Fruit fly (Drosophila melanogaster) whole organism, embryonic: ENCODE measurements around the gene cl.

ENCODE experiments used
- Abd-B ChIP-seq: fragments of 200-800 bp; sonication (Bioruptor generic); optimal IDR thresholded peaks from 2 replicates; lab custom pipeline; 2018; ENCODE audit warnings: missing biosample characterization, mild to moderate bottlenecking, missing genetic modification characterization, moderate library complexity
- BEAF-32 ChIP-seq: fragments of 200-800 bp; sonication (Bioruptor generic); optimal IDR thresholded peaks from 3 replicates; lab custom pipeline; 2017; ENCODE audit warnings: missing biosample characterization, missing genetic modification characterization, mild to moderate bottlenecking, moderate library complexity, missing genetic modification reagents
- CG10274 ChIP-seq: fragments of 200-800 bp; sonication (Bioruptor generic); optimal IDR thresholded peaks from 3 replicates; lab custom pipeline; 2017; ENCODE audit warnings: missing biosample characterization, mild to moderate bottlenecking, missing genetic modification characterization
- CG10543 ChIP-seq: fragments of 200-800 bp; sonication (Bioruptor generic); optimal IDR thresholded peaks from 3 replicates; lab custom pipeline; 2017; ENCODE audit warnings: missing biosample characterization, mild to moderate bottlenecking, missing genetic modification characterization, moderate library complexity
- CG10565 ChIP-seq: fragments of 200-800 bp; sonication (Bioruptor generic); optimal IDR thresholded peaks from 3 replicates; lab custom pipeline; 2016; ENCODE audit warnings: missing biosample characterization, mild to moderate bottlenecking, missing genetic modification characterization
- CG10959 ChIP-seq: fragments of 200-800 bp; sonication (Bioruptor generic); IDR thresholded peaks from 2 replicates; pipeline ENCODE4 v1.3.6; 2022; ENCODE audit warnings: missing biosample characterization, missing genetic modification characterization
- CG13287 ChIP-seq: fragments of 200-800 bp; sonication (Bioruptor generic); IDR thresholded peaks from 2 replicates; pipeline ENCODE4 v1.3.6; 2022; ENCODE audit warnings: missing biosample characterization, missing genetic modification characterization; ENCODE audit not compliant: partially characterized antibody
- CG15514 ChIP-seq: fragments of 200-800 bp; sonication (Bioruptor generic); optimal IDR thresholded peaks from 3 replicates; lab custom pipeline; 2017; ENCODE audit warnings: missing biosample characterization, missing genetic modification characterization, mild to moderate bottlenecking, moderate library complexity, missing genetic modification reagents
- CG16813 ChIP-seq: fragments of 200-800 bp; sonication (Bioruptor generic); IDR thresholded peaks from 3 replicates; pipeline ENCODE4 v1.3.6; 2022; ENCODE audit warnings: missing biosample characterization, missing genetic modification characterization; ENCODE audit not compliant: partially characterized antibody
- CG16815 ChIP-seq: fragments of 200-800 bp; sonication (Bioruptor generic); optimal IDR thresholded peaks from 3 replicates; lab custom pipeline; 2017; ENCODE audit warnings: missing biosample characterization, mild to moderate bottlenecking, missing genetic modification characterization
- CG2129 ChIP-seq: fragments of 200-800 bp; sonication (Bioruptor generic); IDR thresholded peaks from 2 replicates; pipeline ENCODE4 v1.3.6; 2022; ENCODE audit warnings: missing biosample characterization, missing genetic modification characterization; ENCODE audit not compliant: partially characterized antibody
- CG32532 ChIP-seq: fragments of 200-800 bp; sonication (Bioruptor generic); IDR thresholded peaks from 2 replicates; pipeline ENCODE4 v1.3.6; 2022; ENCODE audit warnings: missing biosample characterization, missing genetic modification characterization
- CG34376 ChIP-seq: fragments of 200-800 bp; sonication (Bioruptor generic); optimal IDR thresholded peaks from 2 replicates; lab custom pipeline; 2018; ENCODE audit warnings: missing biosample characterization, mild to moderate bottlenecking, missing genetic modification characterization
- CG4730 ChIP-seq: fragments of 200-800 bp; sonication (Bioruptor generic); IDR thresholded peaks from 2 replicates; pipeline ENCODE4 v1.3.6; 2022; ENCODE audit warnings: missing biosample characterization, missing genetic modification characterization
- CG7839 ChIP-seq: fragments of 200-800 bp; sonication (Bioruptor generic); optimal IDR thresholded peaks from 3 replicates; lab custom pipeline; 2018; ENCODE audit warnings: missing biosample characterization, mild to moderate bottlenecking, missing genetic modification characterization, moderate library complexity
- Chrac-16 ChIP-seq: fragments of 200-800 bp; sonication (Bioruptor generic); optimal IDR thresholded peaks from 3 replicates; lab custom pipeline; 2016; ENCODE audit warnings: missing biosample characterization, missing genetic modification characterization
- Dbx ChIP-seq: fragments of 200-800 bp; sonication (Bioruptor generic); IDR thresholded peaks from 3 replicates; pipeline ENCODE4 v1.3.6; 2022; ENCODE audit warnings: missing biosample characterization, missing genetic modification characterization
- Dp ChIP-seq: fragments of 200-800 bp; sonication (Bioruptor generic); optimal IDR thresholded peaks from 2 replicates; lab custom pipeline; 2018; ENCODE audit warnings: missing biosample characterization, mild to moderate bottlenecking, missing genetic modification characterization, moderate library complexity
- Dref ChIP-seq: fragments of 200-800 bp; sonication (Bioruptor generic); IDR thresholded peaks from 2 replicates; pipeline ENCODE4 v1.3.6; 2022; ENCODE audit warnings: missing biosample characterization, missing genetic modification characterization
- E2f2 ChIP-seq: fragments of 200-800 bp; sonication (Bioruptor generic); IDR thresholded peaks from 2 replicates; pipeline ENCODE4 v1.3.6; 2022; ENCODE audit warnings: missing biosample characterization, missing genetic modification characterization
- Ets65A ChIP-seq: fragments of 200-800 bp; sonication (Bioruptor generic); peaks from one replicate; lab custom pipeline; 2016; ENCODE audit warnings: missing biosample characterization, missing genetic modification characterization
- HLH4C ChIP-seq: fragments of 200-800 bp; sonication (Bioruptor generic); IDR thresholded peaks from 3 replicates; pipeline ENCODE4 v1.3.6; 2022; ENCODE audit warnings: missing biosample characterization, missing genetic modification characterization; ENCODE audit not compliant: partially characterized antibody
- Hmr ChIP-seq: fragments of 200-800 bp; sonication (Bioruptor generic); optimal IDR thresholded peaks from 3 replicates; lab custom pipeline; 2017; ENCODE audit warnings: mild to moderate bottlenecking, missing biosample characterization, missing genetic modification reagents, missing genetic modification characterization
- MTF-1 ChIP-seq: fragments of 200-800 bp; sonication (Bioruptor generic); optimal IDR thresholded peaks from 2 replicates; lab custom pipeline; 2018; ENCODE audit warnings: missing biosample characterization, mild to moderate bottlenecking, missing genetic modification characterization, borderline replicate concordance
- Med ChIP-seq: fragments of 200-800 bp; sonication (Bioruptor generic); peaks from one replicate; lab custom pipeline; 2016; ENCODE audit warnings: missing biosample characterization, missing genetic modification characterization, mild to moderate bottlenecking, inconsistent platforms, moderate library complexity
- Myb ChIP-seq: fragments of 200-800 bp; sonication (Bioruptor generic); optimal IDR thresholded peaks from 2 replicates; lab custom pipeline; 2016; ENCODE audit warnings: missing biosample characterization, missing genetic modification characterization
- Opbp ChIP-seq: fragments of 200-800 bp; sonication (Bioruptor generic); IDR thresholded peaks from 3 replicates; pipeline ENCODE4 v1.3.6; 2022; ENCODE audit warnings: missing biosample characterization, missing genetic modification characterization; ENCODE audit not compliant: partially characterized antibody
- Pdp1 ChIP-seq, 2 experiments: fragments of 200-800 bp; sonication (Bioruptor generic); optimal IDR thresholded peaks; 3 replicates each; lab custom pipeline; 2016; ENCODE audit warnings: missing biosample characterization in 2 of 2, missing genetic modification characterization in 2 of 2, mild to moderate bottlenecking in 1 of 2, moderate library complexity in 1 of 2
- Ptx1 ChIP-seq: fragments of 200-800 bp; sonication (Bioruptor generic); IDR thresholded peaks from 2 replicates; pipeline ENCODE4 v1.3.6; 2022; ENCODE audit warnings: missing biosample characterization, missing genetic modification characterization
- Rx ChIP-seq: fragments of 200-800 bp; sonication (Bioruptor generic); IDR thresholded peaks from 2 replicates; pipeline ENCODE4 v1.3.6; 2022; ENCODE audit warnings: missing biosample characterization, missing genetic modification characterization
- Scr ChIP-seq: fragments of 200-800 bp; sonication (Bioruptor generic); IDR thresholded peaks from 2 replicates; pipeline ENCODE4 v1.3.6; 2022; ENCODE audit warnings: missing biosample characterization, missing genetic modification characterization; ENCODE audit not compliant: partially characterized antibody
- Sry-δ ChIP-seq: fragments of 200-800 bp; sonication (Bioruptor generic); optimal IDR thresholded peaks from 2 replicates; lab custom pipeline; 2016; ENCODE audit warnings: missing biosample characterization, missing genetic modification characterization
- amos ChIP-seq: fragments of 200-800 bp; sonication (Bioruptor generic); IDR thresholded peaks from 2 replicates; pipeline ENCODE4 v1.3.6; 2022; ENCODE audit warnings: missing biosample characterization, missing genetic modification characterization; ENCODE audit not compliant: partially characterized antibody
- ase ChIP-seq: fragments of 200-800 bp; sonication (Bioruptor generic); IDR thresholded peaks from 3 replicates; pipeline ENCODE4 v1.3.6; 2022; ENCODE audit warnings: missing biosample characterization, missing genetic modification characterization
- az2 ChIP-seq: fragments of 200-800 bp; sonication (Bioruptor generic); optimal IDR thresholded peaks from 3 replicates; lab custom pipeline; 2016; ENCODE audit warnings: missing biosample characterization, missing genetic modification characterization
- caup ChIP-seq: fragments of 200-800 bp; sonication (Bioruptor generic); optimal IDR thresholded peaks from 3 replicates; lab custom pipeline; 2017; ENCODE audit warnings: missing biosample characterization, mild to moderate bottlenecking, missing genetic modification characterization, moderate library complexity; ENCODE audit not compliant: severe bottlenecking
- lilli ChIP-seq: fragments of 200-800 bp; sonication (Bioruptor generic); optimal IDR thresholded peaks from 3 replicates; lab custom pipeline; 2016; ENCODE audit warnings: missing biosample characterization, missing genetic modification characterization
- nerfin-1 ChIP-seq: fragments of 200-800 bp; sonication (Bioruptor generic); optimal IDR thresholded peaks from 3 replicates; lab custom pipeline; 2019; ENCODE audit warnings: missing biosample characterization, mild to moderate bottlenecking, missing genetic modification characterization, moderate library complexity
- nerfin-2 ChIP-seq: fragments of 200-800 bp; sonication (Bioruptor generic); IDR thresholded peaks from 2 replicates; pipeline ENCODE4 v1.3.6; 2022; ENCODE audit warnings: missing biosample characterization, missing genetic modification characterization; ENCODE audit not compliant: partially characterized antibody
- phol ChIP-seq: fragments of 200-800 bp; sonication (Bioruptor generic); optimal IDR thresholded peaks from 3 replicates; lab custom pipeline; 2018; ENCODE audit warnings: missing biosample characterization, mild to moderate bottlenecking, missing genetic modification characterization, moderate library complexity
- psq ChIP-seq: fragments of 200-800 bp; sonication (Bioruptor generic); optimal IDR thresholded peaks from 2 replicates; lab custom pipeline; 2017; ENCODE audit warnings: missing biosample characterization, missing genetic modification characterization
- pzg ChIP-seq: fragments of 200-800 bp; sonication (Bioruptor generic); optimal IDR thresholded peaks from 3 replicates; lab custom pipeline; 2018; ENCODE audit warnings: missing biosample characterization, mild to moderate bottlenecking, missing genetic modification characterization, moderate library complexity
- salm ChIP-seq: fragments of 200-800 bp; sonication (Bioruptor generic); optimal IDR thresholded peaks from 2 replicates; lab custom pipeline; 2018; ENCODE audit warnings: missing biosample characterization, mild to moderate bottlenecking, missing genetic modification characterization
- sens-2 ChIP-seq: fragments of 200-800 bp; sonication (Bioruptor generic); IDR thresholded peaks from 2 replicates; pipeline ENCODE4 v1.3.6; 2022; ENCODE audit warnings: missing biosample characterization, missing genetic modification characterization
- slbo ChIP-seq: fragments of 200-800 bp; sonication (Bioruptor generic); IDR thresholded peaks from 2 replicates; pipeline ENCODE4 v1.3.6; 2022; ENCODE audit warnings: missing biosample characterization, missing genetic modification characterization
- stwl ChIP-seq: fragments of 200-800 bp; sonication (Bioruptor generic); optimal IDR thresholded peaks from 3 replicates; lab custom pipeline; 2018; ENCODE audit warnings: missing biosample characterization, mild to moderate bottlenecking, missing genetic modification characterization, moderate library complexity
- ttk ChIP-seq: fragments of 200-800 bp; sonication (Bioruptor generic); IDR thresholded peaks from 2 replicates; pipeline ENCODE4 v2.1.2; 2022; ENCODE audit warnings: missing biosample characterization, missing genetic modification characterization
- unc-4 ChIP-seq: fragments of 200-800 bp; sonication (Bioruptor generic); IDR thresholded peaks from 2 replicates; pipeline ENCODE4 v1.3.6; 2022; ENCODE audit warnings: missing biosample characterization, missing genetic modification characterization; ENCODE audit not compliant: partially characterized antibody
- vnd ChIP-seq: fragments of 200-800 bp; sonication (Bioruptor generic); IDR thresholded peaks from 3 replicates; pipeline ENCODE4 v1.3.6; 2022; ENCODE audit warnings: missing biosample characterization, missing genetic modification characterization; ENCODE audit not compliant: partially characterized antibody
- zen2 ChIP-seq: fragments of 200-800 bp; sonication (Bioruptor generic); IDR thresholded peaks from 3 replicates; pipeline ENCODE4 v1.3.6; 2022; ENCODE audit warnings: missing biosample characterization, missing genetic modification characterization; ENCODE audit not compliant: partially characterized antibody

cl gene

DNA sequence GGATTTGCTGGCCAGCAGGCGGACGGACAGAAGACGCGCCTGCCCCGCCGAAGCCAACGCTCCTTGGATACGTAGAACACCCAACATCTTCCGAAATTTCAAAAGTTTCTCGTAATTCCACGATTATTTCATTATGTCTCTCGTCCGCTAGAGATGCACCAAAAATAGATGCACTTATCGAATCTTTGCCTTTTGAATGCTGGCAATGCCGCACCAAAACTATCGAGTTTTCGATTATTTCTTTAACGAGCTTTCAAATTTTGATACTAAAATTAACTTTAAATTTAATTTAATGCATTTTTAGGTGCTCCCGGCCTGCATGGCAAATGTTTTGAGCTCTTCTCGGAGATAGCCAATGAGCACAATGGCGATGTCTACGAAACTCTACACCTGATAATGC is 12.1 kb downstream of the cl start, which contains the start of gene Coq6 (continued):
- TF ChIP-seq salm (tag; lab: Kevin White, UChicago) (no peak), Sry-δ (peak; percentile 78), Ets65A (GFP tag; lab: Kevin White, UChicago) (no peak), Dbx (GFP tag; lab: Robert Waterston, UW) (no peak), Scr (GFP tag; lab: Robert Waterston, UW) (peak; percentile 58), nerfin-1 (tag; lab: Kevin White, UChicago) (peak; percentile 79), BEAF-32 (peak; percentile 62), MTF-1 (GFP tag; lab: Kevin White, UChicago) (no peak), Med (GFP tag; lab: Kevin White, UChicago) (peak; percentile 83), Dp (GFP tag; lab: Kevin White, UChicago) (peak; percentile 56), CG16813 (GFP tag; lab: Robert Waterston, UW) (peak; percentile 51; the same call in 2 of the 3 replicates), HLH4C (peak; percentile 65; the same call in 2 of the 3 replicates), Hmr (no peak), ase (no peak), Ptx1 (GFP tag; lab: Robert Waterston, UW) (0 out of 2 replicates have a peak, but pooled peaks have one; percentile 16), zen2 (GFP tag; lab: Robert Waterston, UW) (peak; percentile 68; the same call in 2 of the 3 replicates), CG7839 (tag; lab: Kevin White, UChicago) (no peak), CG34376 (no peak), unc-4 (GFP tag; lab: Robert Waterston, UW) (peak; percentile 68), CG32532 (GFP tag; lab: Robert Waterston, UW) (peak; percentile 42; the same call in 1 of the 2 replicates), lilli (no peak), amos (GFP tag; lab: Robert Waterston, UW) (peak; percentile 49; the same call in 1 of the 2 replicates), Chrac-16 (GFP tag; lab: Kevin White, UChicago) (no peak), CG10543 (GFP tag; lab: Kevin White, UChicago) (no peak), Myb (peak; percentile 85), Abd-B (peak; percentile 13), vnd (GFP tag; lab: Robert Waterston, UW) (peak; percentile 38; the same call in 1 of the 3 replicates), Dref (GFP tag; lab: Robert Waterston, UW) (peak; percentile 74), ttk (GFP tag; lab: Robert Waterston, UW) (no peak), stwl (tag; lab: Kevin White, UChicago) (peak; percentile 83), caup (GFP tag; lab: Kevin White, UChicago) (no peak), CG13287 (GFP tag; lab: Robert Waterston, UW) (peak; percentile 78), Pdp1 (GFP tag; optimal IDR thresholded peaks at IDR 0.05; lab: Kevin White, UChicago) (peak in 1 of 2 experiments; percentile 58), CG15514 (GFP tag; lab: Kevin White, UChicago) (peak; percentile 25), CG10959 (GFP tag; lab: Robert Waterston, UW) (no peak), pzg (GFP tag; lab: Kevin White, UChicago) (peak; percentile 36), az2 (GFP tag; lab: Kevin White, UChicago) (no peak), E2f2 (peak; percentile 74), psq (GFP tag; lab: Kevin White, UChicago) (no peak)

DNA sequence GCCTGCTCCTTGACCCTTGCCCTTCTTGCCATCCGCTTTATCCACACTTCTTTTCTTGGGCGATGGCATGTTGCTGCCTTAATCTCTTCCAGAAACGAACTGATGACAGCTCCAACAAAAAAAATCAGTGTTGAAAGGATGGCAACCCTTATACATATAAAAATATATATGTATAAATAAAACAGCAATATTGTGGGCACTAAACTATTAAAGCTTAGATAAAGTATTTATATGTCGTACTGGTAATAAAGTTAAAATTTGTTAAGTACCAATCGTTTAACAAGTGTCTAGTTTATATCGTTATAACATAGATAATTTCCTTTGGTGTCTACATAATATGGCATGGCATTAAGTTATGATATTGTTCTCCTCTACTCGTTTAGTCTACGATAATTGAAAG is 16.7 kb downstream of the cl start, which contains the start of gene tomb:
Gene tomb (minus strand): TSS at position 101 of the 400 bp plus-strand sequence.
- TF ChIP-seq CG10565 (no peak), CG2129 (GFP tag; lab: Robert Waterston, UW) (no peak), CG16815 (GFP tag; lab: Kevin White, UChicago) (no peak), phol (tag; lab: Kevin White, UChicago) (no peak), CG10274 (GFP tag; lab: Kevin White, UChicago) (no peak), sens-2 (GFP tag; lab: Robert Waterston, UW) (no peak), nerfin-2 (GFP tag; lab: Robert Waterston, UW) (no peak), Opbp (GFP tag; lab: Robert Waterston, UW) (no peak), slbo (GFP tag; lab: Robert Waterston, UW) (no peak), CG4730 (GFP tag; lab: Robert Waterston, UW) (no peak), Rx (GFP tag; lab: Robert Waterston, UW) (no peak)
